Worm (Caenorhabditis elegans) whole organism, L4 larva: ENCODE results near the gene ZC443.2.

ENCODE experiments used
- F26F4.8 ChIP-seq: fragments of 200-800 bp; sonication (Bioruptor generic); conservative IDR thresholded peaks from 2 replicates; pipeline ENCODE4 v1.3.6; 2022; ENCODE audit warnings: missing genetic modification characterization, missing compliant biosample characterization
- F37D6.2 ChIP-seq: sonication (generic microtip); optimal IDR thresholded peaks from 2 replicates; lab custom pipeline; 2016; ENCODE audit warnings: mild to moderate bottlenecking, missing genetic modification characterization, missing compliant biosample characterization
- R02D3.7 ChIP-seq: fragments of 150-350 bp; sonication (generic microtip); optimal IDR thresholded peaks from 3 replicates; lab custom pipeline; 2014; ENCODE audit warnings: missing biosample characterization, missing genetic modification characterization
- T26A8.4 ChIP-seq: fragments of 200-800 bp; sonication (Bioruptor generic); IDR thresholded peaks from 2 replicates; pipeline ENCODE4 v1.3.6; 2022; ENCODE audit warnings: missing genetic modification characterization, missing compliant biosample characterization
- Y5F2A.4 ChIP-seq: fragments of 200-800 bp; sonication (Bioruptor generic); optimal IDR thresholded peaks from 2 replicates; lab custom pipeline; 2018; ENCODE audit warnings: mild to moderate bottlenecking, missing genetic modification characterization, missing compliant biosample characterization
- ZK337.2 ChIP-seq: fragments of 200-800 bp; sonication (Bioruptor generic); IDR thresholded peaks from 2 replicates; pipeline ENCODE4 v1.3.6; 2022; ENCODE audit warnings: missing genetic modification reagents, missing genetic modification characterization, missing compliant biosample characterization
- ZK546.5 ChIP-seq, 2 experiments: sonication (generic microtip); optimal IDR thresholded peaks; 2 replicates each; lab custom pipeline; 2017; ENCODE audit warnings: missing biosample characterization in 2 of 2, missing genetic modification characterization in 2 of 2
- ama-1 ChIP-seq: fragments of 150-350 bp; optimal IDR thresholded peaks from 2 replicates; lab custom pipeline; 2014; ENCODE audit warnings: inconsistent platforms, mixed read lengths
- attf-4 ChIP-seq: sonication (generic microtip); optimal IDR thresholded peaks from 3 replicates; lab custom pipeline; 2017; ENCODE audit warnings: missing biosample characterization, missing genetic modification characterization
- ceh-20 ChIP-seq: fragments of 200-800 bp; sonication (Bioruptor generic); IDR thresholded peaks from 2 replicates; pipeline ENCODE4 v1.3.6; 2022; ENCODE audit warnings: missing genetic modification reagents, missing genetic modification characterization, missing compliant biosample characterization
- ceh-28 ChIP-seq: fragments of 150-350 bp; optimal IDR thresholded peaks from 2 replicates; lab custom pipeline; 2014; ENCODE audit warnings: missing biosample characterization, missing genetic modification reagents, missing genetic modification characterization
- cey-2 ChIP-seq: sonication (generic microtip); optimal IDR thresholded peaks from 3 replicates; lab custom pipeline; 2017; ENCODE audit warnings: missing genetic modification characterization, mild to moderate bottlenecking, missing compliant biosample characterization, antibody characterized with exemption, borderline replicate concordance; ENCODE audit not compliant: insufficient read depth
- ctbp-1 ChIP-seq: fragments of 200-800 bp; sonication (Bioruptor generic); IDR thresholded peaks from 2 replicates; pipeline ENCODE4 v1.3.6; 2022; ENCODE audit warnings: missing genetic modification reagents, missing genetic modification characterization, missing compliant biosample characterization
- daf-12 ChIP-seq: fragments of 150-350 bp; optimal IDR thresholded peaks from 2 replicates; lab custom pipeline; 2014; ENCODE audit warnings: missing biosample characterization, missing genetic modification reagents, missing genetic modification characterization
- daf-19 ChIP-seq: fragments of 200-800 bp; sonication (Bioruptor generic); conservative IDR thresholded peaks from 2 replicates; pipeline ENCODE4 v1.3.6; 2022; ENCODE audit warnings: missing genetic modification characterization, missing compliant biosample characterization
- dpl-1 ChIP-seq: fragments of 150-350 bp; optimal IDR thresholded peaks from 2 replicates; lab custom pipeline; 2014; ENCODE audit warnings: missing biosample characterization, missing genetic modification reagents, missing genetic modification characterization
- egl-27 ChIP-seq: sonication (generic microtip); optimal IDR thresholded peaks from 3 replicates; lab custom pipeline; 2017; ENCODE audit warnings: missing biosample characterization, missing genetic modification reagents, missing genetic modification characterization
- hlh-30 ChIP-seq: sonication (generic microtip); optimal IDR thresholded peaks from 2 replicates; lab custom pipeline; 2017; ENCODE audit warnings: antibody characterized with exemption, mild to moderate bottlenecking, missing genetic modification characterization, missing compliant biosample characterization; ENCODE audit not compliant: insufficient read depth
- hmg-1.1 ChIP-seq: fragments of 200-800 bp; sonication (Bioruptor generic); IDR thresholded peaks from 2 replicates; pipeline ENCODE4 v1.3.6; 2022; ENCODE audit warnings: missing genetic modification reagents, missing genetic modification characterization, missing compliant biosample characterization
- jun-1 ChIP-seq: fragments of 150-350 bp; optimal IDR thresholded peaks from 2 replicates; lab custom pipeline; 2014; ENCODE audit warnings: missing biosample characterization, missing genetic modification reagents, missing genetic modification characterization
- lir-3 ChIP-seq: sonication (generic microtip); optimal IDR thresholded peaks from 2 replicates; lab custom pipeline; 2016; ENCODE audit warnings: mild to moderate bottlenecking, missing genetic modification characterization, missing compliant biosample characterization
- lsy-2 ChIP-seq, 2 experiments: fragments of 150-350 bp in 1 of 2; sonication (generic microtip) in 1 of 2; optimal IDR thresholded peaks; 2 replicates each; lab custom pipeline; 2014 to 2017; ENCODE audit warnings: missing biosample characterization in 2 of 2, missing genetic modification characterization in 2 of 2
- mdl-1 ChIP-seq, 2 experiments: fragments of 150-350 bp in 1 of 2; sonication (generic microtip) in 1 of 2; optimal IDR thresholded peaks; 2 replicates each; lab custom pipeline; 2014 to 2017; ENCODE audit warnings: missing biosample characterization in 2 of 2, missing genetic modification characterization in 2 of 2
- mes-2 ChIP-seq: sonication (generic microtip); optimal IDR thresholded peaks from 2 replicates; lab custom pipeline; 2016; ENCODE audit warnings: missing genotype, mild to moderate bottlenecking, missing genetic modification characterization, missing compliant biosample characterization; ENCODE audit not compliant: poor library complexity, severe bottlenecking
- mxl-2 ChIP-seq: fragments of 200-800 bp; sonication (Bioruptor generic); conservative IDR thresholded peaks from 2 replicates; pipeline ENCODE4 v1.3.6; 2022; ENCODE audit warnings: missing genetic modification reagents, missing genetic modification characterization, missing compliant biosample characterization
- nhr-10 ChIP-seq: fragments of 150-350 bp; optimal IDR thresholded peaks from 2 replicates; lab custom pipeline; 2014; ENCODE audit warnings: missing biosample characterization, missing genetic modification characterization
- nhr-102 ChIP-seq: sonication (generic microtip); optimal IDR thresholded peaks from 2 replicates; lab custom pipeline; 2016; ENCODE audit warnings: mild to moderate bottlenecking, missing genetic modification characterization, moderate library complexity, missing compliant biosample characterization
- nhr-28 ChIP-seq: fragments of 150-350 bp; optimal IDR thresholded peaks from 2 replicates; lab custom pipeline; 2014; ENCODE audit warnings: missing biosample characterization, missing genetic modification characterization
- nhr-42 ChIP-seq: fragments of 200-800 bp; sonication (Bioruptor generic); IDR thresholded peaks from 2 replicates; pipeline ENCODE4 v1.3.6; 2022; ENCODE audit warnings: missing genetic modification characterization, missing compliant biosample characterization
- nhr-6 ChIP-seq: fragments of 150-350 bp; optimal IDR thresholded peaks from 2 replicates; lab custom pipeline; 2014; ENCODE audit warnings: missing biosample characterization, missing genetic modification characterization
- snpc-1.2 ChIP-seq: fragments of 200-800 bp; sonication (Bioruptor generic); IDR thresholded peaks from 2 replicates; pipeline ENCODE4 v1.3.6; 2022; ENCODE audit warnings: missing genetic modification reagents, missing genetic modification characterization, missing compliant biosample characterization
- spr-3 ChIP-seq: fragments of 200-800 bp; sonication (Bioruptor generic); optimal IDR thresholded peaks from 2 replicates; lab custom pipeline; 2018; ENCODE audit warnings: mild to moderate bottlenecking, missing genetic modification characterization, missing compliant biosample characterization
- tag-97 ChIP-seq: fragments of 200-800 bp; sonication (Bioruptor generic); IDR thresholded peaks from 2 replicates; pipeline ENCODE4 v1.3.6; 2022; ENCODE audit warnings: missing genetic modification characterization, missing compliant biosample characterization
- tra-1 ChIP-seq: fragments of 200-800 bp; sonication (Bioruptor generic); IDR thresholded peaks from 2 replicates; pipeline ENCODE4 v1.3.6; 2022; ENCODE audit warnings: missing genetic modification reagents, missing genetic modification characterization, missing compliant biosample characterization
- unc-62 ChIP-seq, 3 experiments: fragments of 150-350 bp in 1 of 3; sonication (generic microtip); optimal IDR thresholded peaks in 2 of 3; peaks in 1 of 3; 1 replicate in 1 of 3; 2 replicates in 2 of 3; lab custom pipeline; 2014 to 2017; ENCODE audit warnings: missing biosample characterization in 3 of 3, missing genetic modification characterization in 3 of 3, missing genetic modification reagents in 3 of 3, missing genotype in 1 of 3
- vab-7 ChIP-seq: fragments of 200-800 bp; sonication (Bioruptor generic); IDR thresholded peaks from 2 replicates; pipeline ENCODE4 v1.3.6; 2022; ENCODE audit warnings: missing genetic modification reagents, missing genetic modification characterization, missing compliant biosample characterization
- zfp-3 ChIP-seq: fragments of 200-800 bp; sonication (Bioruptor generic); conservative IDR thresholded peaks from 2 replicates; pipeline ENCODE4 v1.3.6; 2022; ENCODE audit warnings: missing genetic modification reagents, missing genetic modification characterization, missing compliant biosample characterization
- zip-11 ChIP-seq: fragments of 200-800 bp; sonication (Bioruptor generic); IDR thresholded peaks from 2 replicates; pipeline ENCODE4 v1.3.6; 2022; ENCODE audit warnings: missing genetic modification characterization, missing compliant biosample characterization
- zip-2 ChIP-seq: fragments of 150-350 bp; optimal IDR thresholded peaks from 2 replicates; lab custom pipeline; 2014; ENCODE audit warnings: missing biosample characterization, missing genetic modification characterization
- ztf-11 ChIP-seq: fragments of 150-350 bp; optimal IDR thresholded peaks from 2 replicates; lab custom pipeline; 2014; ENCODE audit warnings: missing biosample characterization, missing genetic modification characterization

ZC443.2 gene

ce11 chrV:12811810-12812209 lies 818 bp upstream of the ZC443.2 start:
- TF ChIP-seq mxl-2 (no peak), ZK546.5 (tag; optimal IDR thresholded peaks at IDR 0.05; lab: Kevin White, UChicago) (no peak), dpl-1 (GFP tag; lab: Kevin White, UChicago) (no peak), attf-4 (tag; lab: Kevin White, UChicago) (no peak), Y5F2A.4 (GFP tag; lab: Kevin White, UChicago) (no peak), hmg-1.1 (GFP tag; lab: Robert Waterston, UW) (0 out of 2 replicates have a peak, but pooled peaks have one; percentile 15), F26F4.8 (GFP tag; lab: Robert Waterston, UW) (no peak), F37D6.2 (tag; lab: Kevin White, UChicago) (no peak), lir-3 (tag; lab: Kevin White, UChicago) (no peak), nhr-10 (no peak), ama-1 (lab: Kevin White, UChicago) (peak; percentile 13), zfp-3 (GFP tag; lab: Robert Waterston, UW) (peak; percentile 6; the same call in 1 of the 2 replicates), mdl-1 (tag; optimal IDR thresholded peaks at IDR 0.05; lab: Kevin White, UChicago) (no peak), R02D3.7 (tag; lab: Kevin White, UChicago) (no peak), daf-12 (tag; lab: Kevin White, UChicago) (no peak), hlh-30 (tag; lab: Kevin White, UChicago) (no peak), nhr-102 (tag; lab: Kevin White, UChicago) (no peak), nhr-6 (tag; lab: Kevin White, UChicago) (no peak), zip-11 (GFP tag; lab: Robert Waterston, UW) (no peak), lsy-2 (tag; optimal IDR thresholded peaks at IDR 0.05; lab: Kevin White, UChicago) (no peak), vab-7 (no peak), mes-2 (tag; lab: Kevin White, UChicago) (no peak), T26A8.4 (GFP tag; lab: Robert Waterston, UW) (peak; percentile 40), spr-3 (GFP tag; lab: Kevin White, UChicago) (no peak), tag-97 (GFP tag; lab: Robert Waterston, UW) (no peak), ceh-28 (tag; lab: Kevin White, UChicago) (no peak), zip-2 (tag; lab: Kevin White, UChicago) (no peak), nhr-28 (tag; lab: Kevin White, UChicago) (no peak)

ce11 chrV:12809876-12810275 lies 1.1 kb downstream of the ZC443.2 start, which contains the start of gene ZC443.1:
Gene ZC443.1 (minus strand): TSS chrV:12810080.
- TF ChIP-seq daf-12 (tag; lab: Kevin White, UChicago) (no peak), egl-27 (tag; lab: Kevin White, UChicago) (no peak), zip-11 (GFP tag; lab: Robert Waterston, UW) (no peak), ZK337.2 (GFP tag; lab: Robert Waterston, UW) (no peak), ztf-11 (tag; lab: Kevin White, UChicago) (no peak), vab-7 (no peak), tra-1 (no peak), jun-1 (tag; lab: Kevin White, UChicago) (no peak), unc-62 (GFP tag; optimal IDR thresholded peaks at IDR 0.05 in 1 of 2; lab: Kevin White, UChicago) (no peak), unc-62 (tag; optimal IDR thresholded peaks at IDR 0.05; lab: Kevin White, UChicago) (no peak), ceh-20 (no peak), nhr-42 (no peak), cey-2 (no peak), lir-3 (tag; lab: Kevin White, UChicago) (no peak), snpc-1.2 (GFP tag; lab: Robert Waterston, UW) (no peak), daf-19 (no peak), ctbp-1 (no peak), zfp-3 (GFP tag; lab: Robert Waterston, UW) (no peak)
